Fruit fly (Drosophila melanogaster): ENCODE data around the gene CG10428.
A peak's percentile ranks its signal among the peaks of the same experiment; 100 is the strongest.

Gene CG10428

DNA sequence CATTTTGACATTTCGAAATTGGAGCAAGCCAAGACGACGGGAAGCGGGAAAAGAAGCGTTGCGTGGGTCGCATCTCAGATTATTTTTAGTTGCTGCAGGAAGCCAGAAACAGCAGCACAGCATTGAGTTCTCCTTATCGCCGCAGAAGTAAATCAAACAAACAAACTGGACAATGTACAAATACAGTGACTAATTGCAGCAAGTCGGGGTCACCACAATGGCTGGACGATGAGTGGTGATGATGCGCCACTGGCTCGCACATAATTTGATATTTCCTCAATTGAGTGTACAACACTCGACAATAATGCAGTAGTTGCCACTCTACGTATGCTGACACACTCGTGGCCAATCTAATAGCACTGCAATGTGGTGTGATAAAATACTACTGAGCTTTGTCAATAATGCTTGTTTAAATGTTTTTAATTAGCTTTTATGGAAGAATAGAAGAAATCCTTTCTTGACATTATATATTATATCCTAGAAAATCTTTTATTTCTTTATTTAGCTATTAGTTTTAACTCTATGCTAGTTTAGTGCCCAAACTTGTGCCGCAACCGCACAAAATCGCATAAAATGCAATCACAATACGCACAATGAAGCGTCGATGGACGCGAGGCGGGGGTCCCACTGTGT lies 33.4 kb downstream of the CG10428 start (continued):
- TF ChIP-seq Awh (GFP tag; IDR thresholded peaks at IDR 0.05) (no peak), CG4820 (GFP tag; optimal IDR thresholded peaks at IDR 0.05) (peak; percentile 18), Optix (GFP tag; IDR thresholded peaks at IDR 0.05) (no peak), esg (GFP tag; conservative IDR thresholded peaks at IDR 0.05) (no peak), CG10366 (GFP tag; IDR thresholded peaks at IDR 0.05) (no peak), maf-S (GFP tag; optimal IDR thresholded peaks at IDR 0.05) (no peak), ash1 (GFP tag; optimal IDR thresholded peaks at IDR 0.05) (no peak), Ssrp (tag; optimal IDR thresholded peaks at IDR 0.05) (peak; percentile 31), stwl (tag; optimal IDR thresholded peaks at IDR 0.05) (no peak), knrl (GFP tag; IDR thresholded peaks at IDR 0.05; ENCODE audit: partially characterized antibody) (no peak), Spps (tag; optimal IDR thresholded peaks at IDR 0.05) (peak; percentile 24), Usf (GFP tag; optimal IDR thresholded peaks at IDR 0.05) (no peak), Neu2 (GFP tag; optimal IDR thresholded peaks at IDR 0.05; ENCODE audit: borderline replicate concordance) (no peak), CG17328 (GFP tag; IDR thresholded peaks at IDR 0.05) (peak; percentile 45), CG14710 (tag; optimal IDR thresholded peaks at IDR 0.05) (peak; percentile 22), fd96Cb (tag; optimal IDR thresholded peaks at IDR 0.05) (peak; percentile 48), MTF-1 (GFP tag; optimal IDR thresholded peaks at IDR 0.05; ENCODE audit: borderline replicate concordance) (no peak), ATbp (GFP tag; optimal IDR thresholded peaks at IDR 0.05) (peak; percentile 53), MESR4 (GFP tag; optimal IDR thresholded peaks at IDR 0.05) (no peak), ind (GFP tag; optimal IDR thresholded peaks at IDR 0.05) (peak; percentile 1), dan (GFP tag; IDR thresholded peaks at IDR 0.05) (no peak), CG9817 (tag; optimal IDR thresholded peaks at IDR 0.05) (no peak), slou (GFP tag; optimal IDR thresholded peaks at IDR 0.05) (no peak), CG7556 (GFP tag; optimal IDR thresholded peaks at IDR 0.05) (peak; percentile 19), hth (optimal IDR thresholded peaks at IDR 0.05) (no peak), cas (GFP tag; IDR thresholded peaks at IDR 0.05) (no peak), CG18262 (tag; optimal IDR thresholded peaks at IDR 0.05) (peak; percentile 60), CG1529 (GFP tag; optimal IDR thresholded peaks at IDR 0.05) (peak; percentile 29), CG15601 (tag; optimal IDR thresholded peaks at IDR 0.05) (peak; percentile 45), CG32767 (GFP tag; IDR thresholded peaks at IDR 0.05) (0 out of 2 replicates have a peak, but pooled peaks have one; percentile 9), CG2202 (tag; optimal IDR thresholded peaks at IDR 0.05) (no peak), phol (tag; optimal IDR thresholded peaks at IDR 0.05) (peak; percentile 56), H2.0 (GFP tag; IDR thresholded peaks at IDR 0.05) (peak; percentile 38; the same call in 1 of the 2 replicates), hkb (optimal IDR thresholded peaks at IDR 0.05) (no peak), hkb (GFP tag; IDR thresholded peaks at IDR 0.05) (no peak), CG18619 (GFP tag; optimal IDR thresholded peaks at IDR 0.05) (no peak), sens (GFP tag) (peak; percentile 83), CG31365 (tag; optimal IDR thresholded peaks at IDR 0.05) (no peak), CG3995 (GFP tag; optimal IDR thresholded peaks at IDR 0.05) (no peak), gsb-n (tag; optimal IDR thresholded peaks at IDR 0.05) (peak; percentile 59), zfh1 (GFP tag; IDR thresholded peaks at IDR 0.05) (peak; percentile 64; the same call in 2 of the 3 replicates), ab (GFP tag; optimal IDR thresholded peaks at IDR 0.05) (no peak), CG10209 (GFP tag; optimal IDR thresholded peaks at IDR 0.05) (peak; percentile 27), CG15514 (GFP tag; optimal IDR thresholded peaks at IDR 0.05) (no peak), CG10543 (GFP tag; optimal IDR thresholded peaks at IDR 0.05) (no peak), H15 (GFP tag; IDR thresholded peaks at IDR 0.05) (no peak), Hsf (GFP tag; optimal IDR thresholded peaks at IDR 0.05) (no peak), Vsx1 (GFP tag; optimal IDR thresholded peaks at IDR 0.05) (peak; percentile 36), unc-4 (GFP tag; IDR thresholded peaks at IDR 0.05; ENCODE audit: partially characterized antibody) (no peak), CG17829 (tag; optimal IDR thresholded peaks at IDR 0.05) (peak; percentile 10), Bteb2 (GFP tag; optimal IDR thresholded peaks at IDR 0.05) (no peak)
